Fruit fly (Drosophila melanogaster): ENCODE results near the gene CG2972.

CG2972 gene

DNA sequence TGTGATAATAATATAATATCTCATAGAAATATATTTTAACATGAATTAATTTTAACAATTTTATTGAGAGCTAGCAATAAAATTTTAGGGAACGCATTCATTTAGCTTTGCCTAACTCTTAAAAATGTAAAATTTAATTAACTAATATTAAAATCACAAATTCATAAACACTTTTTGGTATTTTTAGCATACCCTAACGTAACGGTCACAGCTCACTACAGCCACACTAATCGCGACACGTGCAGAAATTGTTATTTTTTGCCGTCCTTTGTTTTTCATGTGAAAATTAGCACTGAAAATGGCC lies at the start of gene CG2972:
Gene CG2972 (plus strand): TSS at position 205 of the 304 bp plus-strand sequence.
- TF ChIP-seq noc (tag; optimal IDR thresholded peaks at IDR 0.05), result no peak

- no peak for TF ChIP-seq noc (tag; optimal IDR thresholded peaks at IDR 0.05)
These were observed 43.4 kb upstream of the CG2972 start for dm6 chrX:10039528-10039927.

DNA sequence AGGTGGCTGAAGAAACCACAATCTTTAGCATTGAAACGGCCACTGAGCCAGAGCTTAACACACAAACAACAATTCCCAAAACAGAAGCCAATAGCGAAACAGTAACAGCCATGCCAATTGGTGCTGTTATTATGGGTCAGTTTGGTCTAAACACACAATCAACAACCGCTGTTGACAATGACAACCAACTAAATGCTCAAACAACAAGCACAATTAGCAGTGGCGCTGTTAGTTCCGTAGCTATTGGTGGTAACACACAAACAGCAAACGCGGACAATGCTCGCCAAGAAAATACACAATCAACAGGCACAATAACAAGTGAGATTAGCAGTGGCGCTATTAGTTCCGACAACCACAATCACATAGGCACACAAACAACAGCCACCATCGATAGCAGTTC lies 39.1 kb upstream of the CG2972 start:
- no peak for TF ChIP-seq noc (tag; optimal IDR thresholded peaks at IDR 0.05)

- no peak for TF ChIP-seq noc (tag; optimal IDR thresholded peaks at IDR 0.05)
These were observed 37.2 kb upstream of the CG2972 start for dm6 chrX:10045763-10046162.

- no peak for TF ChIP-seq noc (tag; optimal IDR thresholded peaks at IDR 0.05)
These were observed 36.2 kb upstream of the CG2972 start for dm6 chrX:10046760-10047159.

- TF ChIP-seq noc (tag; optimal IDR thresholded peaks at IDR 0.05), result no peak
These were observed 35.0 kb upstream of the CG2972 start for dm6 chrX:10047961-10048360.

- no peak for TF ChIP-seq noc (tag; optimal IDR thresholded peaks at IDR 0.05)
These were observed 30.4 kb upstream of the CG2972 start, which contains the start of gene Yp2 for dm6 chrX:10052549-10052948. TSS of gene Yp2 (minus strand) at chrX:10052636.

DNA sequence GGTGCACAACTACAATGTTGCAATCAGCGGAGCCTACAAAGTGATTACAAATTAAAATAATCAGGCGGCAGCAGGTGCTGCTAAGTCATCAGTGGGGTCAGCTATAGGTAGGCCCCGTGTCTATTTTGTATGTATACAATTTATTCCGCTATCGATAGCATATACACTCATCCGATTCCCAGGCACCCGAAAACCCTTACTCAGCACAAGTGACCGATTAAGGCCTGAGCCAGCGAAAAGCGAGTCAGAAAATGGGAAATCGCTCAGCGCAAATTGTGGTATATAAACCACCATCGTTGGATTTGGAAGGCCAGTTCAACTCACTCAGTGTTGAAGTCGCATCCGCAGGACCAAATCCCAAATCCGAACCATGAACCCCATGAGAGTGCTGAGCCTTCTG lies 29.4 kb upstream of the CG2972 start, which contains the start of gene Yp1:
Gene Yp1 (plus strand): TSS at position 265 of the 400 bp plus-strand sequence.
- no peak for TF ChIP-seq noc (tag; optimal IDR thresholded peaks at IDR 0.05)

- no peak for TF ChIP-seq noc (tag; optimal IDR thresholded peaks at IDR 0.05)
These were observed 25.0 kb upstream of the CG2972 start for dm6 chrX:10057964-10058363.

dm6 chrX:10061327-10061726 lies 21.6 kb upstream of the CG2972 start, which contains the start of gene Gr9a:
TSS of gene Gr9a (plus strand) at chrX:10061627.
- no peak for TF ChIP-seq noc (tag; optimal IDR thresholded peaks at IDR 0.05)

dm6 chrX:10067528-10067927 lies 15.4 kb upstream of the CG2972 start:
- no peak for TF ChIP-seq noc (tag; optimal IDR thresholded peaks at IDR 0.05)

DNA sequence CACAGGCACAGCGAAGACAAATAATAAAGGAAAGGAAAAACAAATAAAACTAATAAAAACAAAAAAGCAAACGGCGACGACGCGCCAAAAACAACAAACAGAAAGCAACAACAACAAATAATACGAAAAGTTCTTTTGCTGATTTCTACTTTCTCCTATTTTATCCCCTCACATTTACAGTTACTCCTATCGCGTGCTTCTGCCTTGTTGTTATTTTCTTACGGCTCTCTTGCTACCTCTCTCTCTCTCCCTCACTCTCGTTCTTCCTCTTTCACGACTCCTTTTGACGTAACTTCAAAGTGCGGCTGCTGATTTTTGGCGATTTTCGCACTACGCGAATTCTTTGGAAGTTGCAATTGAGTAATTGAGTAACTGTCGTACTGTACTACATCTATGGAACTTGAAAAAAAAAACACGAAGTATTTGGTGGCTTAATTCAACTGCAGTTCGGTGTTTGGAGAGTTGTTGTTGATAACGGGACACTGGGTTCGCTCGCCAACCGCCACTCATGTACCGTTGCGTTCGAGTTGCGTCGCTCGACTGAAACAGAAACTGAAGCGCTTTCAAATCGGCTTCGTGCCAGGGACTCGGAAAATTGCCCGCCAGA lies 12.5 kb upstream of the CG2972 start, which contains the start of gene CG15312:
Gene CG15312 (minus strand): TSS at position 544 of the 607 bp plus-strand sequence.
- no peak for TF ChIP-seq noc (tag; optimal IDR thresholded peaks at IDR 0.05)

dm6 chrX:10071516-10071915 lies 11.4 kb upstream of the CG2972 start:
- no peak for TF ChIP-seq noc (tag; optimal IDR thresholded peaks at IDR 0.05)

DNA sequence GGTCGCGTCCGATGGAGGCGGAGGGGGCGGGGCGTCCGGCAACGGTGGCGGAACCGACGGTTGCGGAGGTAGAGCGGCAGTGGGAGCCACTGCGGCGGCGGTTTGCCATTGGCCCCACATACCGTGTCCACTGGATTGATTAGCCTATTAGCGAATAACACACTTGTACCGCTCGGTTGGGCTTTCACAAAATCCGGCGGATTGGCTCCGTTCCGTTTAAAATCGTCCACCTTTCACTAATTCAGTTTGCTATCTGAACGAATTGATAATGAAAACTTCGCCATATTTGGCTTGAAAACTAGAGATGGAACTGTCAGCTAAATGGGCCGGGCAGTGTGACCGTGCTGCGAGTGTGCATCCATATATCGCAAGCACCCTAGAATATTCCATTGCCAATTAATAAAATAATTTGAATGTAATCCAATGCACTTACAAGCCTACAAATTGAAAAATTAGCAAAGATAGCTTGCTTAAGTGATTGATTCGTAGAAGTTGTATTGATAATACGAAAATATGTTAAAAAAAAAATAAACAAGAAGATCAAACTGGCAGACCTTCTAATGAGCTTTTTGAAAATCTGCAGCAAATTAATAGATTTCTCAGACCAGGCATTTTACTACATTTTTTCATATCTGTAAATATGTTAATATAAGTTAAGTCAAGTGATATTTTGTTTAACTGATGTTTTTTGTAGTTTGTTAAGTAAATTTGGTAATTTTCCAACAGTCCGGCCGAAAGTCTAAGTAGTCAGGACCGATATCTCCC lies 587 bp upstream of the CG2972 start, which contains the start of gene ZAP3:
Gene ZAP3 (minus strand): TSS at position 308 of the 765 bp plus-strand sequence.
- no peak for TF ChIP-seq noc (tag; optimal IDR thresholded peaks at IDR 0.05)

- no peak for TF ChIP-seq noc (tag; optimal IDR thresholded peaks at IDR 0.05)
These were observed 3.3 kb downstream of the CG2972 start, which contains the start of the genes Naxe and RhoU for dm6 chrX:10086095-10086888. TSS of gene Naxe (minus strand) at chrX:10086171. TSS of gene RhoU (plus strand) at chrX:10086527.

Measured in whole organism, larva.